Worm (Caenorhabditis elegans): Measurements from ENCODE around the gene F56F10.2.

The F56F10.2 gene

DNA sequence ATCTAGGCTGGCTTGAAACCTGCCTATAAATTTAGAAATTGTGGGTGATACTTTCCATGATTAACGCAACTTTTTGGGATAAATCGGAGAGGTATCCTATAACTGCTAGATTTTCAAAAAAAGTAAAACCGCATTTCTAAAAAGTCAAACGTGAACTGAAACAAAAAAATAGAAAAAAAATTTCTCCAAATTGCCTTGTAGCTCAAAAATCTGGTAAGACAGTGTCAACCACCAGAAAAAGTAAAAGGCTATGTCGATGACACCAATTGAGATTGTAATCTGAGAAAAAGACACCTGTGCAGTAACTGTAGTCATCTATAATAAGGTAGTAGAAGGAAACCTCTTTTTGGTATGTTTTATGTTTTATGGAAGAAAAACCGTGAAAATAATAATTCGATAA lies 30.8 kb upstream of the F56F10.2 start, which contains the start of gene wdr-54:
wdr-54 (plus strand) TSS at position 301 of the 400 bp plus-strand sequence.
- TF ChIP-seq elt-1 (tag; optimal IDR thresholded peaks at IDR 0.05) (no peak), aly-2 (tag; optimal IDR thresholded peaks at IDR 0.05) (no peak), lin-13 (GFP tag; optimal IDR thresholded peaks at IDR 0.05) (no peak), sem-4 (tag; optimal IDR thresholded peaks at IDR 0.05) (no peak), fos-1 (tag; optimal IDR thresholded peaks at IDR 0.05) (no peak), ztf-1 (GFP tag; conservative IDR thresholded peaks at IDR 0.05) (no peak), sma-3 (GFP tag; optimal IDR thresholded peaks at IDR 0.05) (no peak), unc-55 (GFP tag; optimal IDR thresholded peaks at IDR 0.05) (no peak), gmeb-1 (tag; optimal IDR thresholded peaks at IDR 0.05) (no peak), alr-1 (tag; optimal IDR thresholded peaks at IDR 0.05) (no peak), Y55F3AM.14 (GFP tag; optimal IDR thresholded peaks at IDR 0.05) (no peak), C34F6.9 (tag; optimal IDR thresholded peaks at IDR 0.05) (no peak), nhr-25 (tag; optimal IDR thresholded peaks at IDR 0.05) (no peak), blmp-1 (tag; optimal IDR thresholded peaks at IDR 0.05; ENCODE audit: insufficient read depth) (no peak)

DNA sequence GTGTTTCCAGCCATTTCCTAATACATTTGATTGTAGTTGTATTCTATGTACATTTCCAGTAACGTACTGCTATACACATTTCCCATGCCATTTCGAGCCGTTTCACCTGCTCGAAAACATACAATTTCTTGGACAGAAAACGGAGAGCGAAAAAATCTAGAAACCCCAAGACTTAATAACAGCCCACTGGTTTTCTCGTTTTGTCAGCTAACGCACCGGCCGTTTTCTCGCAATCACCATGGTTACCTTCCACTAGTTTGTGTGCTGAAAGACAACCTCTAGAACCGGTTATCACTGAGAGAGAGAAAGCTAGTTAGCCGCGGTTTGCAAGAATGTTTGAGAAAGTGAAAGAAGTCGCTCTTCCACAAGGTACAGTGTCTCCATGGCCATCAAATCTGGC lies 29.2 kb upstream of the F56F10.2 start:
- TF ChIP-seq lin-13 (GFP tag; optimal IDR thresholded peaks at IDR 0.05) (no peak), sma-9 (GFP tag; optimal IDR thresholded peaks at IDR 0.05) (no peak), sma-9 (tag; optimal IDR thresholded peaks at IDR 0.05) (no peak), sma-3 (GFP tag; optimal IDR thresholded peaks at IDR 0.05) (no peak), gmeb-1 (tag; optimal IDR thresholded peaks at IDR 0.05) (no peak), lin-11 (tag; optimal IDR thresholded peaks at IDR 0.05) (peak; percentile 36), ztf-1 (GFP tag; conservative IDR thresholded peaks at IDR 0.05) (no peak)

ce11 chrX:834478-834877 lies 24.9 kb upstream of the F56F10.2 start, which contains the start of gene F39H12.1:
Gene F39H12.1, plus strand, starts transcription at chrX:834778.
- no peak for TF ChIP-seq ztf-4 (tag; optimal IDR thresholded peaks at IDR 0.05)
- no peak for TF ChIP-seq peb-1 (tag; optimal IDR thresholded peaks at IDR 0.05)
- TF ChIP-seq nhr-21 (tag; optimal IDR thresholded peaks at IDR 0.05), result no peak
- no peak for TF ChIP-seq nhr-23 (tag; optimal IDR thresholded peaks at IDR 0.05)
- TF ChIP-seq nhr-12 (tag; optimal IDR thresholded peaks at IDR 0.05), result no peak
- TF ChIP-seq ceh-82 (tag; optimal IDR thresholded peaks at IDR 0.05), result no peak
- no peak for TF ChIP-seq sma-3 (GFP tag; optimal IDR thresholded peaks at IDR 0.05)
- no peak for TF ChIP-seq blmp-1 (tag; optimal IDR thresholded peaks at IDR 0.05; ENCODE audit: insufficient read depth)
- no peak for TF ChIP-seq mbf-1 (tag; optimal IDR thresholded peaks at IDR 0.05)
- TF ChIP-seq unc-62 (GFP tag; optimal IDR thresholded peaks at IDR 0.05), result no peak
- no peak for TF ChIP-seq ztf-11 (tag; optimal IDR thresholded peaks at IDR 0.05)

DNA sequence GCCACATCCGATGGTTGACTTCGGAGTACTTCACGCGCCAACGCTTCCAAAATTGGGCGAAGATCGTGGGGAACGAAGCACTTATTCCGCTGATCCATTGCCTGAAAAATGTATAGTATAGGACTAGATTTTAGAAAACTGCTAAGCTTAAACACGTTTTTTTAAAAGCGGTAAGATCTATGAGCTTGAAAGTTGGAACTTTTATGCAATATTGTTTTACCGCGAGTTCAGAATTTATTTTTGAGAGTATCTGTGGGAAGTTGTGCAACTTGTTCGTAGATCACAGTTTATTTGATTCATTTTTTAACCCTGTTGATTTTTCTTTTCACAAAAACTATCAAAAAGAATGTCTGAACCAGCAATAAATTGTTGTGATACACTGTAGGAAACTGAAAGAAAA lies 18.0 kb upstream of the F56F10.2 start, which contains the start of gene F39H12.3:
F39H12.3 (minus strand) TSS at position 101 of the 400 bp plus-strand sequence.
- TF ChIP-seq blmp-1 (tag; optimal IDR thresholded peaks at IDR 0.05; ENCODE audit: insufficient read depth) (no peak), mab-5 (tag; optimal IDR thresholded peaks at IDR 0.05) (no peak), nhr-129 (tag; optimal IDR thresholded peaks at IDR 0.05) (no peak), ztf-1 (GFP tag; conservative IDR thresholded peaks at IDR 0.05) (no peak), F13H6.1 (tag; optimal IDR thresholded peaks at IDR 0.05) (no peak)

DNA sequence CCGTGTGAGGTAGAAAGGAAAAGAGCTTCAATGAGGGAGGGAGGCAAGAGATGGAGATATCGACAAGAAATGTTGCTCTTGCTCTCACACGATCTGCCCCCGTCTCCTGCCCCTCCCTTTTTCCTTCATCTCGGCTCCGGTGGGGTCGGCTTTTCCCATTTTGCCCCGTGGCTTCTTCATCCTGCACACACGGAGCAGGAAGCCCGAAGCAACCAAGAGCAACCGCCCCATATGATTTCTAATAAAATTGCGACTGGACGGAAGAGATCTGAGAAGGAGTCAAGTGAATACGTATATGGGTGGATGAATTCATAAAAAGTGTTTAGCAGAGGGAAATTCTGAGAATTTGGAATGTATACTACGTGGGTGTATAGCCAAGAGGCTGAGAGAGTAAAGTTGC lies 14.8 kb upstream of the F56F10.2 start:
- TF ChIP-seq C34F6.9 (tag; optimal IDR thresholded peaks at IDR 0.05) (peak; percentile 27), nhr-129 (tag; optimal IDR thresholded peaks at IDR 0.05) (peak; percentile 3), nhr-23 (tag; optimal IDR thresholded peaks at IDR 0.05) (no peak), crh-2 (tag; optimal IDR thresholded peaks at IDR 0.05) (peak; percentile 7)

ce11 chrX:845443-845842 lies 14.0 kb upstream of the F56F10.2 start:
- TF ChIP-seq sma-9 (GFP tag; optimal IDR thresholded peaks at IDR 0.05) (no peak), sma-9 (tag; optimal IDR thresholded peaks at IDR 0.05) (no peak), elt-3 (tag; optimal IDR thresholded peaks at IDR 0.05) (no peak), nhr-21 (tag; optimal IDR thresholded peaks at IDR 0.05) (no peak), nhr-129 (tag; optimal IDR thresholded peaks at IDR 0.05) (no peak), nhr-10 (tag; optimal IDR thresholded peaks at IDR 0.05) (no peak), zag-1 (tag; optimal IDR thresholded peaks at IDR 0.05) (no peak), nhr-25 (tag; optimal IDR thresholded peaks at IDR 0.05) (no peak)
